Fruit fly (Drosophila melanogaster): ENCODE results near the gene CG14238.

DNA sequence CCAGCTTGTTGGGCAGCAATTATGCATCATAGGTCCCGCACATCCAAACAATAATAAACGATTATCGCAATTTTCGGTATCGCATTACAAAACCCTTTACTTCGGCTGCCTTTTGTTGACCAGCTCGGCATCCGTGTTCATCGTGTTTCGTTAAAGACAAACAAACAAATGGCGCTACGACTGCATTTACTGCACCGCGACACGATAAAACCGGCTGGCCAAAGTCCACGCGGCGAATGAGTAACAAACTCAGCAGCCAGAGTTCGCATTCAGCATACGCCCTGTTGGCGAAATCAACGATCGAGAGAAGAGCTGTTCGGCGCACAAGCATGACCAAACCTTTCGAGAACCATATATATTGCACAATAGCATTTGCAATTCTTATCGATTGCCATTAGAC lies 6.3 kb downstream of the CG14238 start:
- no peak for TF ChIP-seq EcR (GFP tag; optimal IDR thresholded peaks at IDR 0.05)
- peak; percentile 4 for TF ChIP-seq CG13204 (GFP tag; optimal IDR thresholded peaks at IDR 0.05)

Measured in whole organism, pupa.